Fruit fly (Drosophila melanogaster) whole organism, embryonic: ENCODE measurements around the gene slp1.

ENCODE experiments used
- Atf-2 ChIP-seq: fragments of 200-800 bp; sonication (Bioruptor generic); optimal IDR thresholded peaks from 2 replicates; lab custom pipeline; 2016; ENCODE audit warnings: missing biosample characterization, missing genetic modification characterization
- CG12391 ChIP-seq: fragments of 200-800 bp; sonication (Bioruptor generic); optimal IDR thresholded peaks from 3 replicates; lab custom pipeline; 2018; ENCODE audit warnings: missing biosample characterization, mild to moderate bottlenecking, missing genetic modification characterization, moderate library complexity
- CG12769 ChIP-seq: fragments of 200-800 bp; sonication (Bioruptor generic); optimal IDR thresholded peaks from 2 replicates; lab custom pipeline; 2019; ENCODE audit warnings: missing biosample characterization, mild to moderate bottlenecking, missing genetic modification characterization, moderate library complexity
- CG12942 ChIP-seq: fragments of 200-800 bp; sonication (Bioruptor generic); optimal IDR thresholded peaks from 3 replicates; lab custom pipeline; 2016; ENCODE audit warnings: missing biosample characterization, missing genetic modification characterization
- CG14441 ChIP-seq: fragments of 200-800 bp; sonication (Bioruptor generic); IDR thresholded peaks from 2 replicates; pipeline ENCODE4 v1.3.6; 2022; ENCODE audit warnings: missing biosample characterization, missing genetic modification characterization
- CG15073 ChIP-seq: fragments of 200-800 bp; sonication (Bioruptor generic); optimal IDR thresholded peaks from 2 replicates; lab custom pipeline; 2016; ENCODE audit warnings: missing biosample characterization, missing genetic modification characterization
- CG15601 ChIP-seq: fragments of 200-800 bp; sonication (Bioruptor generic); optimal IDR thresholded peaks from 3 replicates; lab custom pipeline; 2019; ENCODE audit warnings: missing biosample characterization, mild to moderate bottlenecking, missing genetic modification characterization, moderate library complexity
- CG15696 ChIP-seq: fragments of 200-800 bp; sonication (Bioruptor generic); optimal IDR thresholded peaks from 2 replicates; lab custom pipeline; 2019; ENCODE audit warnings: missing biosample characterization, mild to moderate bottlenecking, missing genetic modification characterization, moderate library complexity
- CG16813 ChIP-seq: fragments of 200-800 bp; sonication (Bioruptor generic); IDR thresholded peaks from 3 replicates; pipeline ENCODE4 v1.3.6; 2022; ENCODE audit warnings: missing biosample characterization, missing genetic modification characterization; ENCODE audit not compliant: partially characterized antibody
- CG17568 ChIP-seq: fragments of 200-800 bp; sonication (Bioruptor generic); optimal IDR thresholded peaks from 2 replicates; lab custom pipeline; 2018; ENCODE audit warnings: missing biosample characterization, mild to moderate bottlenecking, missing genetic modification characterization, moderate library complexity
- CG18011 ChIP-seq: fragments of 200-800 bp; sonication (Bioruptor generic); optimal IDR thresholded peaks from 2 replicates; lab custom pipeline; 2017; ENCODE audit warnings: missing biosample characterization, missing genetic modification characterization, mild to moderate bottlenecking, moderate library complexity, missing genotype
- CG34376 ChIP-seq: fragments of 200-800 bp; sonication (Bioruptor generic); optimal IDR thresholded peaks from 2 replicates; lab custom pipeline; 2018; ENCODE audit warnings: missing biosample characterization, mild to moderate bottlenecking, missing genetic modification characterization
- CG34422 ChIP-seq: fragments of 200-800 bp; sonication (Bioruptor generic); IDR thresholded peaks from 3 replicates; pipeline ENCODE4 v1.3.6; 2022; ENCODE audit warnings: missing biosample characterization, missing genetic modification characterization
- CG4617 ChIP-seq: fragments of 200-800 bp; sonication (Bioruptor generic); optimal IDR thresholded peaks from 3 replicates; lab custom pipeline; 2016; ENCODE audit warnings: missing biosample characterization, missing genetic modification characterization, borderline replicate concordance
- CG5180 ChIP-seq: fragments of 200-800 bp; sonication (Bioruptor generic); optimal IDR thresholded peaks from 3 replicates; lab custom pipeline; 2017; ENCODE audit warnings: missing biosample characterization, missing genetic modification characterization, mild to moderate bottlenecking, moderate library complexity, missing genetic modification reagents
- CG5953 ChIP-seq: fragments of 200-800 bp; sonication (Bioruptor generic); IDR thresholded peaks from 2 replicates; pipeline ENCODE4 v1.3.6; 2022; ENCODE audit warnings: missing biosample characterization, missing genetic modification characterization
- CG6791 ChIP-seq: fragments of 200-800 bp; sonication (Bioruptor generic); IDR thresholded peaks from 3 replicates; pipeline ENCODE4 v1.3.6; 2022; ENCODE audit warnings: missing biosample characterization, missing genetic modification characterization; ENCODE audit not compliant: partially characterized antibody
- CG7963 ChIP-seq: fragments of 200-800 bp; sonication (Bioruptor generic); IDR thresholded peaks from 3 replicates; pipeline ENCODE4 v1.3.6; 2022; ENCODE audit warnings: missing biosample characterization, missing genetic modification characterization; ENCODE audit not compliant: partially characterized antibody
- Doc3 ChIP-seq: fragments of 200-800 bp; sonication (Bioruptor generic); IDR thresholded peaks from 3 replicates; pipeline ENCODE4 v1.3.6; 2022; ENCODE audit warnings: missing biosample characterization, missing genetic modification characterization; ENCODE audit not compliant: partially characterized antibody
- Dref ChIP-seq: fragments of 200-800 bp; sonication (Bioruptor generic); IDR thresholded peaks from 2 replicates; pipeline ENCODE4 v1.3.6; 2022; ENCODE audit warnings: missing biosample characterization, missing genetic modification characterization
- Eip74EF ChIP-seq, 2 experiments: fragments of 200-800 bp in 1 of 2; fragments of >200 bp in 1 of 2; sonication (Bioruptor generic) in 1 of 2; optimal IDR thresholded peaks; 2 replicates each; lab custom pipeline; 2017 to 2019; ENCODE audit warnings: missing biosample characterization in 2 of 2, missing genetic modification characterization in 2 of 2, mild to moderate bottlenecking in 1 of 2, moderate library complexity in 1 of 2
- Fer1 ChIP-seq: fragments of 200-800 bp; sonication (Bioruptor generic); optimal IDR thresholded peaks from 2 replicates; lab custom pipeline; 2017; ENCODE audit warnings: missing biosample characterization, mild to moderate bottlenecking, missing genetic modification characterization
- Gsc ChIP-seq: fragments of 200-800 bp; sonication (Bioruptor generic); IDR thresholded peaks from 2 replicates; pipeline ENCODE4 v1.3.6; 2022; ENCODE audit warnings: missing biosample characterization, missing genetic modification characterization
- H15 ChIP-seq: fragments of 200-800 bp; sonication (Bioruptor generic); IDR thresholded peaks from 3 replicates; pipeline ENCODE4 v1.3.6; 2022; ENCODE audit warnings: missing biosample characterization, missing genetic modification characterization
- HmgD ChIP-seq: fragments of 200-800 bp; sonication (Bioruptor generic); optimal IDR thresholded peaks from 3 replicates; lab custom pipeline; 2016; ENCODE audit warnings: missing biosample characterization, missing genetic modification characterization
- Hr39 ChIP-seq: fragments of >200 bp; optimal IDR thresholded peaks from 2 replicates; lab custom pipeline; 2017
- Hr78 ChIP-seq, 2 experiments: fragments of 200-800 bp in 1 of 2; fragments of >200 bp in 1 of 2; sonication (Bioruptor generic) in 1 of 2; optimal IDR thresholded peaks; 2 replicates each; lab custom pipeline; 2017 to 2019; ENCODE audit warnings: missing biosample characterization in 2 of 2, missing genetic modification characterization in 2 of 2, mild to moderate bottlenecking in 1 of 2, moderate library complexity in 1 of 2
- Mad ChIP-seq: fragments of 200-800 bp; sonication (Bioruptor generic); optimal IDR thresholded peaks from 2 replicates; lab custom pipeline; 2016; ENCODE audit warnings: missing biosample characterization, missing genetic modification characterization
- NFAT ChIP-seq: fragments of 200-800 bp; sonication (Bioruptor generic); IDR thresholded peaks from 2 replicates; pipeline ENCODE4 v1.3.6; 2022; ENCODE audit warnings: missing biosample characterization, missing genetic modification characterization
- Nf-YA ChIP-seq: fragments of 200-800 bp; sonication (Bioruptor generic); IDR thresholded peaks from 2 replicates; pipeline ENCODE4 v1.3.6; 2022; ENCODE audit warnings: missing biosample characterization, missing genetic modification characterization
- Opbp ChIP-seq: fragments of 200-800 bp; sonication (Bioruptor generic); IDR thresholded peaks from 3 replicates; pipeline ENCODE4 v1.3.6; 2022; ENCODE audit warnings: missing biosample characterization, missing genetic modification characterization; ENCODE audit not compliant: partially characterized antibody
- Rx ChIP-seq: fragments of 200-800 bp; sonication (Bioruptor generic); IDR thresholded peaks from 2 replicates; pipeline ENCODE4 v1.3.6; 2022; ENCODE audit warnings: missing biosample characterization, missing genetic modification characterization
- ash1 ChIP-seq: fragments of 200-800 bp; sonication (Bioruptor generic); optimal IDR thresholded peaks from 2 replicates; lab custom pipeline; 2018; ENCODE audit warnings: missing biosample characterization, mild to moderate bottlenecking, missing genetic modification characterization
- cato ChIP-seq: fragments of 200-800 bp; sonication (Bioruptor generic); optimal IDR thresholded peaks from 2 replicates; lab custom pipeline; 2016; ENCODE audit warnings: missing biosample characterization, missing genetic modification characterization, borderline replicate concordance
- cg ChIP-seq: fragments of 200-800 bp; sonication (Bioruptor generic); optimal IDR thresholded peaks from 3 replicates; lab custom pipeline; 2019; ENCODE audit warnings: missing biosample characterization, mild to moderate bottlenecking, missing genetic modification characterization, moderate library complexity
- chm ChIP-seq: fragments of 200-800 bp; sonication (Bioruptor generic); IDR thresholded peaks from 2 replicates; pipeline ENCODE4 v1.3.6; 2022; ENCODE audit warnings: missing biosample characterization, missing genetic modification characterization
- dimm ChIP-seq: fragments of 200-800 bp; sonication (Bioruptor generic); IDR thresholded peaks from 2 replicates; pipeline ENCODE4 v1.3.6; 2022; ENCODE audit warnings: missing biosample characterization, missing genetic modification characterization
- hbn ChIP-seq: fragments of 200-800 bp; sonication (Bioruptor generic); IDR thresholded peaks from 2 replicates; pipeline ENCODE4 v1.3.6; 2022; ENCODE audit warnings: missing biosample characterization, missing genetic modification characterization; ENCODE audit not compliant: partially characterized antibody
- her ChIP-seq: fragments of 200-800 bp; sonication (Bioruptor generic); optimal IDR thresholded peaks from 2 replicates; lab custom pipeline; 2016; ENCODE audit warnings: missing biosample characterization, missing genetic modification characterization
- hth ChIP-seq: fragments of >200 bp; optimal IDR thresholded peaks from 2 replicates; lab custom pipeline; 2017; ENCODE audit warnings: inconsistent platforms
- ken ChIP-seq: fragments of 200-800 bp; sonication (Bioruptor generic); IDR thresholded peaks from 3 replicates; pipeline ENCODE4 v1.3.6; 2022; ENCODE audit warnings: missing biosample characterization, missing genetic modification characterization
- mam ChIP-seq: fragments of 200-800 bp; sonication (Bioruptor generic); optimal IDR thresholded peaks from 3 replicates; lab custom pipeline; 2016; ENCODE audit warnings: missing biosample characterization, missing genetic modification characterization
- scrt ChIP-seq: fragments of 200-800 bp; sonication (Bioruptor generic); optimal IDR thresholded peaks from 2 replicates; lab custom pipeline; 2018; ENCODE audit warnings: missing biosample characterization, mild to moderate bottlenecking, missing genetic modification characterization, moderate library complexity
- sqz ChIP-seq: fragments of 200-800 bp; sonication (Bioruptor generic); optimal IDR thresholded peaks from 3 replicates; lab custom pipeline; 2018; ENCODE audit warnings: missing biosample characterization, mild to moderate bottlenecking, missing genetic modification characterization
- sr ChIP-seq: fragments of 200-800 bp; sonication (Bioruptor generic); IDR thresholded peaks from 3 replicates; pipeline ENCODE4 v1.3.6; 2022; ENCODE audit warnings: missing biosample characterization, missing genetic modification characterization
- sug ChIP-seq: fragments of 200-800 bp; optimal IDR thresholded peaks from 2 replicates; lab custom pipeline; 2019; ENCODE audit warnings: missing biosample characterization, mild to moderate bottlenecking, missing genetic modification characterization, moderate library complexity
- twi ChIP-seq: fragments of 200-800 bp; optimal IDR thresholded peaks from 2 replicates; lab custom pipeline; 2019; ENCODE audit warnings: missing biosample characterization, mild to moderate bottlenecking, missing genetic modification characterization, moderate library complexity
- vvl ChIP-seq: fragments of 200-800 bp; sonication (Bioruptor generic); IDR thresholded peaks from 2 replicates; pipeline ENCODE4 v1.3.6; 2022; ENCODE audit warnings: missing biosample characterization, missing genetic modification characterization
- zen2 ChIP-seq: fragments of 200-800 bp; sonication (Bioruptor generic); IDR thresholded peaks from 3 replicates; pipeline ENCODE4 v1.3.6; 2022; ENCODE audit warnings: missing biosample characterization, missing genetic modification characterization; ENCODE audit not compliant: partially characterized antibody

Gene slp1

dm6 chr2L:3786246-3786645 lies 39.2 kb upstream of the slp1 start (continued):
- TF ChIP-seq CG15073 (GFP tag; lab: Kevin White, UChicago) (peak; percentile 48), hth (lab: Kevin White, UChicago) (no peak), scrt (GFP tag; lab: Kevin White, UChicago) (no peak), Mad (GFP tag; lab: Kevin White, UChicago) (peak; percentile 82), CG7963 (GFP tag; lab: Robert Waterston, UW) (no peak), Doc3 (no peak)

dm6 chr2L:3787028-3787427 lies 38.4 kb upstream of the slp1 start, which contains the start of gene bark:
Gene bark (plus strand): TSS chr2L:3787167.
- TF ChIP-seq Nf-YA (GFP tag; lab: Robert Waterston, UW) (0 out of 2 replicates have a peak, but pooled peaks have one; percentile 16), Fer1 (GFP tag; lab: Kevin White, UChicago) (no peak), Rx (GFP tag; lab: Robert Waterston, UW) (no peak), Eip74EF (GFP tag; optimal IDR thresholded peaks at IDR 0.05; lab: Kevin White, UChicago) (peak in 1 of 2 experiments; percentile 0), sug (tag; lab: Kevin White, UChicago) (peak; percentile 17), CG5953 (GFP tag; lab: Robert Waterston, UW) (no peak), CG18011 (GFP tag; lab: Kevin White, UChicago) (no peak), CG12942 (GFP tag; lab: Kevin White, UChicago) (no peak), CG15696 (tag; lab: Kevin White, UChicago) (no peak), twi (tag; lab: Kevin White, UChicago) (no peak), sr (GFP tag; lab: Robert Waterston, UW) (no peak), cato (GFP tag; lab: Kevin White, UChicago) (no peak), chm (GFP tag; lab: Robert Waterston, UW) (peak; percentile 58; the same call in 1 of the 2 replicates), Gsc (no peak), NFAT (GFP tag; lab: Robert Waterston, UW) (peak; percentile 34; the same call in 1 of the 2 replicates), CG5180 (GFP tag; lab: Kevin White, UChicago) (peak; percentile 78), CG16813 (GFP tag; lab: Robert Waterston, UW) (no peak), ash1 (GFP tag; lab: Kevin White, UChicago) (no peak), HmgD (no peak), CG15601 (tag; lab: Kevin White, UChicago) (no peak), Atf-2 (GFP tag; lab: Kevin White, UChicago) (no peak), Hr78 (GFP tag; optimal IDR thresholded peaks at IDR 0.05; lab: Kevin White, UChicago) (peak in 1 of 2 experiments; percentile 23), Hr39 (lab: Kevin White, UChicago) (no peak), CG34422 (peak; percentile 51; the same call in 1 of the 3 replicates), CG6791 (GFP tag; lab: Robert Waterston, UW) (peak; percentile 40; the same call in 1 of the 3 replicates), her (peak; percentile 13), H15 (GFP tag; lab: Robert Waterston, UW) (no peak), dimm (GFP tag; lab: Robert Waterston, UW) (no peak), CG14441 (GFP tag; lab: Robert Waterston, UW) (0 out of 2 replicates have a peak, but pooled peaks have one; percentile 31), hbn (GFP tag; lab: Robert Waterston, UW) (no peak), cg (GFP tag; lab: Kevin White, UChicago) (peak; percentile 72), CG12769 (tag; lab: Kevin White, UChicago) (no peak), Dref (GFP tag; lab: Robert Waterston, UW) (no peak), CG34376 (GFP tag; lab: Kevin White, UChicago) (peak; percentile 52), CG17568 (GFP tag; lab: Kevin White, UChicago) (no peak), zen2 (GFP tag; lab: Robert Waterston, UW) (no peak; the same call in 2 of the 3 replicates), mam (no peak), CG4617 (GFP tag; lab: Kevin White, UChicago) (no peak), vvl (peak; percentile 48), ken (GFP tag; lab: Robert Waterston, UW) (no peak), sqz (GFP tag; lab: Kevin White, UChicago) (peak; percentile 64), Opbp (GFP tag; lab: Robert Waterston, UW) (peak; percentile 27; the same call in 1 of the 3 replicates), CG12391 (tag; lab: Kevin White, UChicago) (no peak)
